Worm (Caenorhabditis elegans): ENCODE data around the gene nhr-100.
"Not testable (repeated sequence)": the region's sequence is repeated elsewhere in the genome, so short reads cannot be mapped to it uniquely, and the experiment has no call there.

nhr-100 gene

ce11 chrIV:9740851-9741549, 12.5 kb downstream of the nhr-100 start, which contains the start of gene gln-6 (continued):
- TF ChIP-seq pbrm-1 (GFP tag; IDR thresholded peaks at IDR 0.05) (peak; percentile 37; the same call in 1 of the 2 replicates), snpc-4 (tag; optimal IDR thresholded peaks at IDR 0.05) (peak in 1 of 4 experiments; percentile 28), B0019.2 (GFP tag; conservative IDR thresholded peaks at IDR 0.05) (peak; percentile 67), ekl-4 (GFP tag; IDR thresholded peaks at IDR 0.05) (0 out of 2 replicates have a peak, but pooled peaks have one; percentile 19), ceh-91 (GFP tag; IDR thresholded peaks at IDR 0.05) (peak; percentile 89), ztf-28 (GFP tag; IDR thresholded peaks at IDR 0.05) (0 out of 2 replicates have a peak, but pooled peaks have one; percentile 38), dpl-1 (GFP tag; optimal IDR thresholded peaks at IDR 0.05) (peak; percentile 80), xnd-1 (tag; optimal IDR thresholded peaks at IDR 0.05) (peak; percentile 84), tlf-1 (GFP tag; optimal IDR thresholded peaks at IDR 0.05) (peak; percentile 67)
- TF ChIP-seq snpc-4 (GFP tag; optimal IDR thresholded peaks at IDR 0.05) = not testable (repeated sequence)

- TF ChIP-seq nfya-1 (tag; optimal IDR thresholded peaks at IDR 0.05; ENCODE audit: borderline replicate concordance, insufficient read depth) (no peak), ZK185.1 (tag; optimal IDR thresholded peaks at IDR 0.05; ENCODE audit: poor library complexity, severe bottlenecking) (no peak), F57C9.4 (tag; optimal IDR thresholded peaks at IDR 0.05) (no peak), bed-2 (GFP tag; IDR thresholded peaks at IDR 0.05) (no peak), F33H1.4 (GFP tag; IDR thresholded peaks at IDR 0.05) (no peak), rec-8 (tag; optimal IDR thresholded peaks at IDR 0.05) (no peak), nhr-27 (tag; optimal IDR thresholded peaks at IDR 0.05) (no peak), snpc-1.3 (tag; optimal IDR thresholded peaks at IDR 0.05; ENCODE audit: insufficient read depth) (no peak), hlh-12 (tag; optimal IDR thresholded peaks at IDR 0.05) (no peak), F39B2.1 (GFP tag; IDR thresholded peaks at IDR 0.05) (no peak), B0035.1 (tag; optimal IDR thresholded peaks at IDR 0.05) (no peak)
Observed at ce11 chrIV:9742883-9743282, 14.4 kb downstream of the nhr-100 start, which contains the start of gene C28D4.7. C28D4.7 (minus strand) TSS chrIV:9743147.

ce11 chrIV:9744905-9745304, 16.4 kb downstream of the nhr-100 start, which contains the start of gene C28D4.4:
C28D4.4 (minus strand) TSS chrIV:9745005.
- TF ChIP-seq lsl-1 (GFP tag; optimal IDR thresholded peaks at IDR 0.05) = no peak
- TF ChIP-seq mxl-1 (tag; optimal IDR thresholded peaks at IDR 0.05) = no peak
- TF ChIP-seq repo-1 (tag; optimal IDR thresholded peaks at IDR 0.05) = no peak
- no peak for TF ChIP-seq Y79H2A.3 (GFP tag; conservative IDR thresholded peaks at IDR 0.05)
- no peak for TF ChIP-seq K12H6.12 (tag; optimal IDR thresholded peaks at IDR 0.05)
- TF ChIP-seq dox-1 (GFP tag; IDR thresholded peaks at IDR 0.05) = no peak
- TF ChIP-seq F39B2.1 (GFP tag; IDR thresholded peaks at IDR 0.05) = no peak
- TF ChIP-seq T26A5.8 (tag; optimal IDR thresholded peaks at IDR 0.05) = no peak
- no peak for TF ChIP-seq tlf-1 (GFP tag; optimal IDR thresholded peaks at IDR 0.05)
- TF ChIP-seq Y56A3A.18 (GFP tag; IDR thresholded peaks at IDR 0.05) = no peak
- TF ChIP-seq aptf-3 (GFP tag; IDR thresholded peaks at IDR 0.05) = no peak
- no peak for TF ChIP-seq rcor-1 (GFP tag; IDR thresholded peaks at IDR 0.05)
- no peak for TF ChIP-seq let-607 (tag; optimal IDR thresholded peaks at IDR 0.05)
- TF ChIP-seq nhr-179 (tag; optimal IDR thresholded peaks at IDR 0.05) = no peak
- no peak for TF ChIP-seq C17E4.6 (GFP tag; IDR thresholded peaks at IDR 0.05)
- TF ChIP-seq F57A8.1 (GFP tag; optimal IDR thresholded peaks at IDR 0.05) = no peak
- no peak for TF ChIP-seq zim-3 (tag; optimal IDR thresholded peaks at IDR 0.05)
- no peak for TF ChIP-seq lir-1 (GFP tag; conservative IDR thresholded peaks at IDR 0.05)
- TF ChIP-seq F22D6.2 (tag; optimal IDR thresholded peaks at IDR 0.05) = no peak
- TF ChIP-seq cebp-2 (GFP tag; IDR thresholded peaks at IDR 0.05) = no peak
